Worm (Caenorhabditis elegans) whole organism, L4 larva: Measurements from ENCODE around the gene alg-1.

Experiments
- D1046.2 ChIP-seq: fragments of 200-800 bp; sonication (Bioruptor generic); IDR thresholded peaks from 2 replicates; pipeline ENCODE4 v1.3.6; 2022; ENCODE audit warnings: missing genetic modification characterization, missing compliant biosample characterization
- F10B5.3 ChIP-seq: sonication (generic microtip); optimal IDR thresholded peaks from 2 replicates; lab custom pipeline; 2016; ENCODE audit warnings: mild to moderate bottlenecking, missing genetic modification characterization, missing compliant biosample characterization
- F44E2.7 ChIP-seq: fragments of 200-800 bp; sonication (Bioruptor generic); IDR thresholded peaks from 2 replicates; pipeline ENCODE4 v2.1.2; 2022; ENCODE audit warnings: missing genetic modification characterization, missing compliant biosample characterization
- R02D3.7 ChIP-seq: fragments of 150-350 bp; sonication (generic microtip); optimal IDR thresholded peaks from 3 replicates; lab custom pipeline; 2014; ENCODE audit warnings: missing biosample characterization, missing genetic modification characterization
- T26A8.4 ChIP-seq: fragments of 200-800 bp; sonication (Bioruptor generic); IDR thresholded peaks from 2 replicates; pipeline ENCODE4 v1.3.6; 2022; ENCODE audit warnings: missing genetic modification characterization, missing compliant biosample characterization
- Y105C5A.15 ChIP-seq: fragments of 200-800 bp; sonication (Bioruptor generic); IDR thresholded peaks from 2 replicates; pipeline ENCODE4 v1.3.6; 2022; ENCODE audit warnings: missing genetic modification characterization, missing compliant biosample characterization
- Y5F2A.4 ChIP-seq: fragments of 200-800 bp; sonication (Bioruptor generic); optimal IDR thresholded peaks from 2 replicates; lab custom pipeline; 2018; ENCODE audit warnings: mild to moderate bottlenecking, missing genetic modification characterization, missing compliant biosample characterization
- aly-2 ChIP-seq: sonication (generic microtip); optimal IDR thresholded peaks from 2 replicates; lab custom pipeline; 2018; ENCODE audit warnings: missing biosample characterization, missing genetic modification characterization
- ama-1 ChIP-seq: fragments of 150-350 bp; optimal IDR thresholded peaks from 2 replicates; lab custom pipeline; 2014; ENCODE audit warnings: inconsistent platforms, mixed read lengths
- attf-4 ChIP-seq: sonication (generic microtip); optimal IDR thresholded peaks from 3 replicates; lab custom pipeline; 2017; ENCODE audit warnings: missing biosample characterization, missing genetic modification characterization
- ceh-32 ChIP-seq: sonication (generic microtip); optimal IDR thresholded peaks from 2 replicates; lab custom pipeline; 2016; ENCODE audit warnings: mild to moderate bottlenecking, missing genetic modification characterization, missing compliant biosample characterization; ENCODE audit not compliant: poor library complexity
- ceh-44 ChIP-seq: fragments of 200-800 bp; sonication (Bioruptor generic); IDR thresholded peaks from 2 replicates; pipeline ENCODE4 v1.3.6; 2022; ENCODE audit warnings: missing genetic modification reagents, missing genetic modification characterization, missing compliant biosample characterization
- daf-16 ChIP-seq, 3 experiments: sonication (generic microtip); optimal IDR thresholded peaks; 2 replicates each; lab custom pipeline; 2016 to 2017; ENCODE audit warnings: missing genetic modification characterization in 3 of 3, missing genetic modification reagents in 3 of 3, mild to moderate bottlenecking in 2 of 3, missing compliant biosample characterization in 2 of 3, missing biosample characterization in 1 of 3, moderate library complexity in 1 of 3
- dmd-8 ChIP-seq: fragments of 200-800 bp; sonication (Bioruptor generic); IDR thresholded peaks from 2 replicates; pipeline ENCODE4 v1.3.6; 2022; ENCODE audit warnings: missing genetic modification characterization, missing compliant biosample characterization
- egl-43 ChIP-seq: fragments of 200-800 bp; sonication (Bioruptor generic); IDR thresholded peaks from 2 replicates; pipeline ENCODE4 v1.3.6; 2022; ENCODE audit warnings: missing genetic modification reagents, missing genetic modification characterization, missing compliant biosample characterization
- hlh-11 ChIP-seq: fragments of 200-800 bp; sonication (Bioruptor generic); optimal IDR thresholded peaks from 2 replicates; lab custom pipeline; 2018; ENCODE audit warnings: mild to moderate bottlenecking, missing genetic modification characterization, missing compliant biosample characterization
- hlh-30 ChIP-seq: sonication (generic microtip); optimal IDR thresholded peaks from 2 replicates; lab custom pipeline; 2017; ENCODE audit warnings: antibody characterized with exemption, mild to moderate bottlenecking, missing genetic modification characterization, missing compliant biosample characterization; ENCODE audit not compliant: insufficient read depth
- lin-1 ChIP-seq: fragments of 200-800 bp; sonication (Bioruptor generic); IDR thresholded peaks from 2 replicates; pipeline ENCODE4 v1.3.6; 2022; ENCODE audit warnings: missing genetic modification reagents, missing genetic modification characterization, missing compliant biosample characterization
- lin-13 ChIP-seq: fragments of 150-350 bp; optimal IDR thresholded peaks from 2 replicates; lab custom pipeline; 2014; ENCODE audit warnings: missing biosample characterization, missing genetic modification reagents, missing genetic modification characterization
- lin-15B ChIP-seq: fragments of 150-350 bp; sonication (generic microtip); optimal IDR thresholded peaks from 3 replicates; lab custom pipeline; 2014; ENCODE audit warnings: missing biosample characterization, missing genetic modification characterization
- lin-39 ChIP-seq: fragments of 150-350 bp; optimal IDR thresholded peaks from 2 replicates; lab custom pipeline; 2014; ENCODE audit warnings: missing biosample characterization, missing genetic modification reagents, missing genetic modification characterization
- lir-3 ChIP-seq: sonication (generic microtip); optimal IDR thresholded peaks from 2 replicates; lab custom pipeline; 2016; ENCODE audit warnings: mild to moderate bottlenecking, missing genetic modification characterization, missing compliant biosample characterization
- lsy-2 ChIP-seq, 2 experiments: fragments of 150-350 bp in 1 of 2; sonication (generic microtip) in 1 of 2; optimal IDR thresholded peaks; 2 replicates each; lab custom pipeline; 2014 to 2017; ENCODE audit warnings: missing biosample characterization in 2 of 2, missing genetic modification characterization in 2 of 2
- madf-5 ChIP-seq, 2 experiments: fragments of 200-800 bp; sonication (Bioruptor generic); IDR thresholded peaks; 2 replicates each; pipeline ENCODE4 v1.3.6; 2022; ENCODE audit warnings: missing compliant biosample characterization in 2 of 2, missing genetic modification characterization in 2 of 2
- mdl-1 ChIP-seq, 2 experiments: fragments of 150-350 bp in 1 of 2; sonication (generic microtip) in 1 of 2; optimal IDR thresholded peaks; 2 replicates each; lab custom pipeline; 2014 to 2017; ENCODE audit warnings: missing biosample characterization in 2 of 2, missing genetic modification characterization in 2 of 2
- mdt-29 ChIP-seq: fragments of 200-800 bp; sonication (Bioruptor generic); IDR thresholded peaks from 2 replicates; pipeline ENCODE4 v1.3.6; 2022; ENCODE audit warnings: missing genetic modification reagents, missing genetic modification characterization, missing compliant biosample characterization
- mes-2 ChIP-seq: sonication (generic microtip); optimal IDR thresholded peaks from 2 replicates; lab custom pipeline; 2016; ENCODE audit warnings: missing genotype, mild to moderate bottlenecking, missing genetic modification characterization, missing compliant biosample characterization; ENCODE audit not compliant: poor library complexity, severe bottlenecking
- mxl-2 ChIP-seq: fragments of 200-800 bp; sonication (Bioruptor generic); conservative IDR thresholded peaks from 2 replicates; pipeline ENCODE4 v1.3.6; 2022; ENCODE audit warnings: missing genetic modification reagents, missing genetic modification characterization, missing compliant biosample characterization
- nhr-102 ChIP-seq: sonication (generic microtip); optimal IDR thresholded peaks from 2 replicates; lab custom pipeline; 2016; ENCODE audit warnings: mild to moderate bottlenecking, missing genetic modification characterization, moderate library complexity, missing compliant biosample characterization
- nhr-237 ChIP-seq: sonication (generic microtip); optimal IDR thresholded peaks from 2 replicates; lab custom pipeline; 2017; ENCODE audit warnings: missing biosample characterization, missing genetic modification characterization
- nhr-41 ChIP-seq: fragments of 200-800 bp; sonication (Bioruptor generic); IDR thresholded peaks from 2 replicates; pipeline ENCODE4 v1.3.6; 2022; ENCODE audit warnings: missing genetic modification reagents, missing genetic modification characterization, missing compliant biosample characterization
- nhr-42 ChIP-seq: fragments of 200-800 bp; sonication (Bioruptor generic); IDR thresholded peaks from 2 replicates; pipeline ENCODE4 v1.3.6; 2022; ENCODE audit warnings: missing genetic modification characterization, missing compliant biosample characterization
- nhr-76 ChIP-seq: fragments of 150-350 bp; optimal IDR thresholded peaks from 2 replicates; lab custom pipeline; 2014; ENCODE audit warnings: missing biosample characterization, missing genetic modification characterization
- nhr-77 ChIP-seq: fragments of 150-350 bp; optimal IDR thresholded peaks from 2 replicates; lab custom pipeline; 2014; ENCODE audit warnings: missing biosample characterization, missing genetic modification characterization
- pha-4 ChIP-seq, 2 experiments: fragments of 150-350 bp in 1 of 2; fragments of 200-800 bp in 1 of 2; sonication (Bioruptor generic) in 1 of 2; IDR thresholded peaks in 1 of 2; optimal IDR thresholded peaks in 1 of 2; 2 replicates each; pipeline versions ENCODE4 v1.3.6 to Lab custom; 2014 to 2022; ENCODE audit warnings: missing genetic modification characterization in 2 of 2, missing genetic modification reagents in 2 of 2, missing biosample characterization in 1 of 2, missing compliant biosample characterization in 1 of 2
- php-3 ChIP-seq: fragments of 200-800 bp; sonication (Bioruptor generic); IDR thresholded peaks from 2 replicates; pipeline ENCODE4 v1.3.6; 2022; ENCODE audit warnings: missing genetic modification reagents, missing genetic modification characterization, missing compliant biosample characterization
- pqm-1 ChIP-seq: sonication (generic microtip); optimal IDR thresholded peaks from 2 replicates; lab custom pipeline; 2017; ENCODE audit warnings: missing biosample characterization, missing genetic modification characterization
- rbr-2 ChIP-seq: sonication (generic microtip); optimal IDR thresholded peaks from 2 replicates; lab custom pipeline; 2016; ENCODE audit warnings: missing genotype, missing genetic modification characterization, missing compliant biosample characterization
- sdz-12 ChIP-seq: fragments of 200-800 bp; sonication (Bioruptor generic); optimal IDR thresholded peaks from 2 replicates; lab custom pipeline; 2018; ENCODE audit warnings: mild to moderate bottlenecking, missing genetic modification characterization, missing compliant biosample characterization
- snpc-4 ChIP-seq: fragments of 150-350 bp; optimal IDR thresholded peaks from 2 replicates; lab custom pipeline; 2014; ENCODE audit warnings: missing biosample characterization, missing genetic modification characterization
- spr-3 ChIP-seq: fragments of 200-800 bp; sonication (Bioruptor generic); optimal IDR thresholded peaks from 2 replicates; lab custom pipeline; 2018; ENCODE audit warnings: mild to moderate bottlenecking, missing genetic modification characterization, missing compliant biosample characterization
- tag-97 ChIP-seq: fragments of 200-800 bp; sonication (Bioruptor generic); IDR thresholded peaks from 2 replicates; pipeline ENCODE4 v1.3.6; 2022; ENCODE audit warnings: missing genetic modification characterization, missing compliant biosample characterization
- tra-1 ChIP-seq: fragments of 200-800 bp; sonication (Bioruptor generic); IDR thresholded peaks from 2 replicates; pipeline ENCODE4 v1.3.6; 2022; ENCODE audit warnings: missing genetic modification reagents, missing genetic modification characterization, missing compliant biosample characterization
- unc-130 ChIP-seq: sonication (generic microtip); optimal IDR thresholded peaks from 2 replicates; lab custom pipeline; 2016; ENCODE audit warnings: missing genetic modification reagents, missing genetic modification characterization, missing compliant biosample characterization
- unc-62 ChIP-seq, 3 experiments: fragments of 150-350 bp in 1 of 3; sonication (generic microtip); optimal IDR thresholded peaks in 2 of 3; peaks in 1 of 3; 1 replicate in 1 of 3; 2 replicates in 2 of 3; lab custom pipeline; 2014 to 2017; ENCODE audit warnings: missing biosample characterization in 3 of 3, missing genetic modification characterization in 3 of 3, missing genetic modification reagents in 3 of 3, missing genotype in 1 of 3
- vab-7 ChIP-seq: fragments of 200-800 bp; sonication (Bioruptor generic); IDR thresholded peaks from 2 replicates; pipeline ENCODE4 v1.3.6; 2022; ENCODE audit warnings: missing genetic modification reagents, missing genetic modification characterization, missing compliant biosample characterization
- zag-1 ChIP-seq: fragments of 150-350 bp; optimal IDR thresholded peaks from 2 replicates; lab custom pipeline; 2014; ENCODE audit warnings: missing biosample characterization, missing genetic modification characterization
- zip-11 ChIP-seq: fragments of 200-800 bp; sonication (Bioruptor generic); IDR thresholded peaks from 2 replicates; pipeline ENCODE4 v1.3.6; 2022; ENCODE audit warnings: missing genetic modification characterization, missing compliant biosample characterization
- zip-2 ChIP-seq: fragments of 150-350 bp; optimal IDR thresholded peaks from 2 replicates; lab custom pipeline; 2014; ENCODE audit warnings: missing biosample characterization, missing genetic modification characterization
- ztf-11 ChIP-seq: fragments of 150-350 bp; optimal IDR thresholded peaks from 2 replicates; lab custom pipeline; 2014; ENCODE audit warnings: missing biosample characterization, missing genetic modification characterization

Gene alg-1

ce11 chrX:13945524-13945923 lies 3.4 kb upstream of the alg-1 start (continued):
- no peak for TF ChIP-seq F44E2.7 (GFP tag; lab: Robert Waterston, UW)
- no peak for TF ChIP-seq ama-1 (lab: Kevin White, UChicago)
- TF ChIP-seq tra-1 = 0 out of 2 replicates have a peak, but pooled peaks have one; percentile 49
- TF ChIP-seq unc-62 (GFP tag; optimal IDR thresholded peaks at IDR 0.05 in 1 of 2; lab: Kevin White, UChicago) = peak in 1 of 2 experiments; percentile 93
- no peak for TF ChIP-seq unc-62 (tag; optimal IDR thresholded peaks at IDR 0.05; lab: Kevin White, UChicago)
- TF ChIP-seq nhr-42 (GFP tag; lab: Robert Waterston, UW) = no peak
- no peak for TF ChIP-seq Y105C5A.15 (GFP tag; lab: Robert Waterston, UW)
- TF ChIP-seq attf-4 = no peak
- TF ChIP-seq vab-7 (GFP tag; lab: Robert Waterston, UW) = peak; percentile 35; the same call in 1 of the 2 replicates
- no peak for TF ChIP-seq dmd-8
- no peak for TF ChIP-seq zag-1 (tag; lab: Kevin White, UChicago)
- peak; percentile 71 for TF ChIP-seq hlh-11 (tag; lab: Kevin White, UChicago)
- TF ChIP-seq snpc-4 (tag; lab: Kevin White, UChicago) = peak; percentile 57
- TF ChIP-seq spr-3 (GFP tag; lab: Kevin White, UChicago) = no peak
- TF ChIP-seq ceh-32 (tag; lab: Kevin White, UChicago) = no peak
- TF ChIP-seq zip-2 (tag; lab: Kevin White, UChicago) = peak; percentile 20
- TF ChIP-seq php-3 (GFP tag; lab: Robert Waterston, UW) = no peak
- no peak for TF ChIP-seq nhr-102 (tag; lab: Kevin White, UChicago)
- TF ChIP-seq daf-16 (GFP tag; optimal IDR thresholded peaks at IDR 0.05; lab: Kevin White, UChicago) = no peak
- peak; percentile 25 for TF ChIP-seq daf-16 (tag; optimal IDR thresholded peaks at IDR 0.05; lab: Kevin White, UChicago)
- no peak for TF ChIP-seq mxl-2 (GFP tag; lab: Robert Waterston, UW)
- no peak for TF ChIP-seq mdt-29 (GFP tag; lab: Robert Waterston, UW)
- TF ChIP-seq rbr-2 (tag; lab: Kevin White, UChicago) = peak; percentile 83
- no peak for TF ChIP-seq nhr-76
- no peak for TF ChIP-seq unc-130 (GFP tag; lab: Kevin White, UChicago)
- TF ChIP-seq lir-3 (tag; lab: Kevin White, UChicago) = no peak
- TF ChIP-seq T26A8.4 (GFP tag; lab: Robert Waterston, UW) = peak; percentile 43; the same call in 1 of the 2 replicates
- TF ChIP-seq zip-11 = no peak
- TF ChIP-seq nhr-41 (GFP tag; lab: Robert Waterston, UW) = no peak
- TF ChIP-seq mes-2 (tag; lab: Kevin White, UChicago) = peak; percentile 72
- TF ChIP-seq D1046.2 (GFP tag; lab: Robert Waterston, UW) = no peak
- TF ChIP-seq F10B5.3 (tag; lab: Kevin White, UChicago) = peak; percentile 2
- no peak for TF ChIP-seq madf-5 (GFP tag; IDR thresholded peaks at IDR 0.05; lab: Robert Waterston, UW)
- peak; percentile 36; the same call in 1 of the 2 replicates for TF ChIP-seq pha-4 (GFP tag; IDR thresholded peaks at IDR 0.05; lab: Robert Waterston, UW)
- no peak for TF ChIP-seq pha-4 (tag; optimal IDR thresholded peaks at IDR 0.05; lab: Kevin White, UChicago)
- no peak for TF ChIP-seq lin-1 (GFP tag; lab: Robert Waterston, UW)
- TF ChIP-seq sdz-12 (GFP tag; lab: Kevin White, UChicago) = no peak
- no peak for TF ChIP-seq lin-15B (tag; lab: Kevin White, UChicago)
- TF ChIP-seq mdl-1 (tag; optimal IDR thresholded peaks at IDR 0.05; lab: Kevin White, UChicago) = peak; percentile 62 to 87
- peak; percentile 30 to 47 for TF ChIP-seq lsy-2 (tag; optimal IDR thresholded peaks at IDR 0.05; lab: Kevin White, UChicago)
- TF ChIP-seq ceh-44 (GFP tag; lab: Robert Waterston, UW) = 0 out of 2 replicates have a peak, but pooled peaks have one; percentile 33
- TF ChIP-seq R02D3.7 (tag; lab: Kevin White, UChicago) = no peak
- TF ChIP-seq nhr-77 (tag; lab: Kevin White, UChicago) = peak; percentile 1
- no peak for TF ChIP-seq tag-97
- TF ChIP-seq hlh-30 (tag; lab: Kevin White, UChicago) = peak; percentile 85
- no peak for TF ChIP-seq nhr-237
- TF ChIP-seq lin-39 (tag; lab: Kevin White, UChicago) = no peak
- TF ChIP-seq Y5F2A.4 (GFP tag; lab: Kevin White, UChicago) = no peak
- no peak for TF ChIP-seq ztf-11 (tag; lab: Kevin White, UChicago)
- no peak for TF ChIP-seq aly-2
- TF ChIP-seq egl-43 = peak; percentile 82
- no peak for TF ChIP-seq pqm-1 (tag; lab: Kevin White, UChicago)
- TF ChIP-seq lin-13 (GFP tag; lab: Kevin White, UChicago) = peak; percentile 47
